Fruit fly (Drosophila melanogaster) whole organism, embryonic: Measurements from ENCODE around the gene CG42716.

ENCODE experiments used
- Bgb ChIP-seq: fragments of 200-800 bp; sonication (Bioruptor generic); IDR thresholded peaks from 2 replicates; pipeline ENCODE4 v1.3.6; 2022; ENCODE audit warnings: missing biosample characterization, missing genetic modification characterization; ENCODE audit not compliant: partially characterized antibody
- CG10462 ChIP-seq: fragments of 200-800 bp; sonication (Bioruptor generic); optimal IDR thresholded peaks from 2 replicates; lab custom pipeline; 2016; ENCODE audit warnings: missing biosample characterization, missing genetic modification characterization
- CG30431 ChIP-seq: fragments of 200-800 bp; sonication (Bioruptor generic); optimal IDR thresholded peaks from 2 replicates; lab custom pipeline; 2017; ENCODE audit warnings: missing biosample characterization, missing genetic modification characterization
- Nf-YB ChIP-seq: fragments of 200-800 bp; sonication (Bioruptor generic); optimal IDR thresholded peaks from 3 replicates; lab custom pipeline; 2019; ENCODE audit warnings: missing biosample characterization, mild to moderate bottlenecking, missing genetic modification characterization, moderate library complexity
- TFAM ChIP-seq: fragments of 200-800 bp; sonication (Bioruptor generic); optimal IDR thresholded peaks from 2 replicates; lab custom pipeline; 2017; ENCODE audit warnings: missing biosample characterization, missing genetic modification characterization, inconsistent platforms
- en ChIP-seq: fragments of 200-800 bp; sonication (Bioruptor generic); optimal IDR thresholded peaks from 2 replicates; lab custom pipeline; 2016; ENCODE audit warnings: missing biosample characterization, missing genetic modification characterization
- nau ChIP-seq: fragments of 200-800 bp; sonication (Bioruptor generic); optimal IDR thresholded peaks from 3 replicates; lab custom pipeline; 2017; ENCODE audit warnings: missing biosample characterization, mild to moderate bottlenecking, missing genetic modification characterization, missing genetic modification reagents
- zen2 ChIP-seq: fragments of 200-800 bp; sonication (Bioruptor generic); IDR thresholded peaks from 3 replicates; pipeline ENCODE4 v1.3.6; 2022; ENCODE audit warnings: missing biosample characterization, missing genetic modification characterization; ENCODE audit not compliant: partially characterized antibody

- TF ChIP-seq en (GFP tag; lab: Kevin White, UChicago) (no peak), Nf-YB (GFP tag; lab: Kevin White, UChicago) (no peak), TFAM (GFP tag; lab: Kevin White, UChicago) (no peak), CG30431 (no peak), Bgb (GFP tag; lab: Robert Waterston, UW) (no peak), zen2 (no peak), CG10462 (GFP tag; lab: Kevin White, UChicago) (no peak), nau (GFP tag; lab: Kevin White, UChicago) (no peak)
Observed at dm6 chr3L:16024276-16025019, 9.1 kb upstream of the CG42716 start.
